Worm (Caenorhabditis elegans) whole organism, early embryonic: ENCODE results near the gene T20B12.4.

ENCODE experiments used
- aly-1 ChIP-seq: sonication (generic microtip); optimal IDR thresholded peaks from 2 replicates; lab custom pipeline; 2016; ENCODE audit warnings: missing genetic modification characterization, missing compliant biosample characterization
- ama-1 ChIP-seq: fragments of 150-350 bp; optimal IDR thresholded peaks from 2 replicates; lab custom pipeline; 2014
- ceh-13 ChIP-seq: fragments of 200-800 bp; sonication (Bioruptor generic); optimal IDR thresholded peaks from 2 replicates; lab custom pipeline; 2018; ENCODE audit warnings: mild to moderate bottlenecking, missing genetic modification characterization, missing compliant biosample characterization
- ceh-36 ChIP-seq: sonication (generic microtip); optimal IDR thresholded peaks from 2 replicates; lab custom pipeline; 2016; ENCODE audit warnings: missing genetic modification characterization, inconsistent platforms, missing compliant biosample characterization
- ets-7 ChIP-seq: sonication (generic microtip); optimal IDR thresholded peaks from 2 replicates; lab custom pipeline; 2016; ENCODE audit warnings: missing genotype, missing genetic modification characterization, missing compliant biosample characterization
- flt-1 ChIP-seq: fragments of 200-800 bp; sonication (Bioruptor generic); IDR thresholded peaks from 2 replicates; pipeline ENCODE4 v1.3.6; 2022; ENCODE audit warnings: missing genetic modification characterization, missing compliant biosample characterization
- hmbx-1 ChIP-seq: sonication (generic microtip); optimal IDR thresholded peaks from 2 replicates; lab custom pipeline; 2016; ENCODE audit warnings: mild to moderate bottlenecking, missing genetic modification characterization, missing compliant biosample characterization
- hmg-4 ChIP-seq: fragments of 200-800 bp; sonication (Bioruptor generic); optimal IDR thresholded peaks from 2 replicates; lab custom pipeline; 2018; ENCODE audit warnings: mild to moderate bottlenecking, missing genetic modification characterization, missing compliant biosample characterization
- hnd-1 ChIP-seq: sonication (generic microtip); optimal IDR thresholded peaks from 2 replicates; lab custom pipeline; 2016; ENCODE audit warnings: missing genetic modification characterization, missing compliant biosample characterization
- pes-1 ChIP-seq: fragments of 200-800 bp; sonication (Bioruptor generic); IDR thresholded peaks from 2 replicates; pipeline ENCODE4 v1.3.6; 2022; ENCODE audit warnings: missing genetic modification reagents, missing genetic modification characterization, missing compliant biosample characterization
- tbx-11 ChIP-seq: fragments of 200-800 bp; sonication (Bioruptor generic); IDR thresholded peaks from 2 replicates; pipeline ENCODE4 v1.3.6; 2022; ENCODE audit warnings: missing genetic modification characterization, missing compliant biosample characterization
- tbx-37 ChIP-seq: fragments of 200-800 bp; sonication (Bioruptor generic); conservative IDR thresholded peaks from 2 replicates; pipeline ENCODE4 v1.3.6; 2022; ENCODE audit warnings: missing genetic modification reagents, missing genetic modification characterization, missing compliant biosample characterization

DNA sequence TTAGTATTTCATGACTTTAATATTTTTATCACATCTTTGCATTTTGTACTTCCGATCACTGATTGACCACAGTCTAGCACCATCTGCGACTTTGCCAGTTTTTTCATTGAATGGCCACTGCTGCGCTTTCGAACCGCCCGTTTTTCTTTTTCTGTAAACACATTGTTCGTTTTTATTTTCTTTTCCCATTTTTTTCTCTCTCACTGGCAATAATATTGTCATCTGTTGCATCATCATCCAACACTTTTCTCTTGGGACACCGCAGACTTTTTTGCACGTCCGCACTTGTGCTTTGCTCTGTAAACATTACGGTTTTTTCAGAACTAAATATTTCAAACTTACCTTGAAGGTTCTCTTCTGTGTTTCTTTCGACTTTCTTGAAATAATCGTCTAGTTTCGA is 8.9 kb upstream of the T20B12.4 start:
- TF ChIP-seq ama-1 (no peak), ceh-13 (GFP tag; lab: Kevin White, UChicago) (no peak), hnd-1 (tag; lab: Kevin White, UChicago) (no peak), ets-7 (tag; lab: Kevin White, UChicago) (no peak), tbx-11 (no peak), tbx-37 (GFP tag; lab: Robert Waterston, UW) (no peak), pes-1 (no peak), ceh-36 (no peak), flt-1 (GFP tag; lab: Robert Waterston, UW) (no peak), hmg-4 (GFP tag; lab: Kevin White, UChicago) (no peak), aly-1 (tag; lab: Kevin White, UChicago) (no peak), hmbx-1 (tag; lab: Kevin White, UChicago) (no peak)
